Worm (Caenorhabditis elegans) whole organism, L4/young adult: Measurements from ENCODE around the gene C36C5.4.

Source experiments
- W03F9.2 ChIP-seq: fragments of 150-350 bp; optimal IDR thresholded peaks from 2 replicates; lab custom pipeline; 2014; ENCODE audit warnings: missing biosample characterization, missing genetic modification characterization
- dao-5 ChIP-seq: sonication (generic microtip); optimal IDR thresholded peaks from 2 replicates; lab custom pipeline; 2016; ENCODE audit warnings: missing genotype, missing genetic modification characterization, moderate library complexity, missing compliant biosample characterization
- him-1 ChIP-seq: sonication (generic microtip); optimal IDR thresholded peaks from 2 replicates; lab custom pipeline; 2016; ENCODE audit warnings: missing genotype, missing genetic modification reagents, missing genetic modification characterization, missing compliant biosample characterization

The C36C5.4 gene

ce11 chrV:3149910-3150428, 16.4 kb upstream of the C36C5.4 start:
- TF ChIP-seq W03F9.2 (tag; lab: Kevin White, UChicago): no peak
- no peak for TF ChIP-seq him-1 (tag; lab: Kevin White, UChicago)
- no peak for TF ChIP-seq dao-5

- TF ChIP-seq W03F9.2 (tag; lab: Kevin White, UChicago) (no peak), him-1 (tag; lab: Kevin White, UChicago) (no peak)
Observed at ce11 chrV:3151862-3152261, 14.5 kb upstream of the C36C5.4 start, which contains the start of gene srab-6. srab-6 (minus strand) TSS chrV:3151962.

ce11 chrV:3155072-3155471, 11.3 kb upstream of the C36C5.4 start, which contains the start of gene srab-7:
srab-7 (minus strand) TSS chrV:3155172.
- TF ChIP-seq W03F9.2 (tag; lab: Kevin White, UChicago) (no peak), dao-5 (no peak), him-1 (tag; lab: Kevin White, UChicago) (no peak)

- no peak for TF ChIP-seq dao-5
- no peak for TF ChIP-seq him-1 (tag; lab: Kevin White, UChicago)
- no peak for TF ChIP-seq W03F9.2 (tag; lab: Kevin White, UChicago)
Observed at ce11 chrV:3156786-3157185, 9.6 kb upstream of the C36C5.4 start, which contains the start of gene exh-1. exh-1 (plus strand) TSS chrV:3157086.

DNA sequence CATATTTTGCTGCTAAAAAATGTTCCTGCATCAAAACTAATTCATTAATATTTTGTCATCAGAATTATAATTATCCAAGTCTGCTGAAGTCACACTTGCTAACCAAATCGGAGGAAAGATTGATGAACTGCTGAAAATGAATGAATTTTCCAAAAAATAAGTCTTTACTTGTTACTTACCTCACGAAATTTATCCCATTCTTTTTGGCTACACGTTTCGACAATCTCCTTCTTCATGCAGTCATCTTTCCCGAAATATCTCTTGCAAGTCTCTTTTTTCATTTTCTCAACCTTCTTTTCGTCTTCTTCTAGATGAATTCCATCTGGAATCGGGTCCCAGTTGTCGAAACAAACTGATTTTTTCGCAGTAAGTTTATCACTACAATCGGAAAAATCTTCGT, 8.0 kb upstream of the C36C5.4 start:
- TF ChIP-seq W03F9.2 (tag; lab: Kevin White, UChicago): no peak
- no peak for TF ChIP-seq dao-5
- no peak for TF ChIP-seq him-1 (tag; lab: Kevin White, UChicago)

ce11 chrV:3159252-3159651, 7.1 kb upstream of the C36C5.4 start, which contains the start of gene C36C5.12:
C36C5.12 (minus strand) TSS chrV:3159352.
- TF ChIP-seq W03F9.2 (tag; lab: Kevin White, UChicago) (no peak), him-1 (tag; lab: Kevin White, UChicago) (no peak)

DNA sequence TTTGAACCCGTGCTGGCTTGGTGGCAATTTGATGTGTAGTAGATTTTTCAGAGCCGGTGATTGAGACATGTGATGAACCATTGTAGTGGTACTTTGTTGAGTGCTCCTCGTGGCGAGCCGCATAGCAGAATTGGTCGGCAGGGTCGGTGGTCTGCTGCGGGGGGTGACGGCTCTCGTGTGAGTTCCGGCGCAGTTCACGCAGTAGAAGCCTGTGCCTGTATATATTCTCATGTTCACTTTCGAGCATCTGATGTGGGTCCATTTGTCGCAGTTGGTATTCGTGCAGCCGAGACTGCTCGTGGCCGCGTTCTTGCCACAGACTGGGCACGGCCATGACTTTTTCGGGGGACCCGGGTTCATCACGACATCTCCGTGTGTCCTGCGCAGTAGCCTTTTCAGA, 4.1 kb upstream of the C36C5.4 start:
- TF ChIP-seq dao-5: no peak
- no peak for TF ChIP-seq him-1 (tag; lab: Kevin White, UChicago)

DNA sequence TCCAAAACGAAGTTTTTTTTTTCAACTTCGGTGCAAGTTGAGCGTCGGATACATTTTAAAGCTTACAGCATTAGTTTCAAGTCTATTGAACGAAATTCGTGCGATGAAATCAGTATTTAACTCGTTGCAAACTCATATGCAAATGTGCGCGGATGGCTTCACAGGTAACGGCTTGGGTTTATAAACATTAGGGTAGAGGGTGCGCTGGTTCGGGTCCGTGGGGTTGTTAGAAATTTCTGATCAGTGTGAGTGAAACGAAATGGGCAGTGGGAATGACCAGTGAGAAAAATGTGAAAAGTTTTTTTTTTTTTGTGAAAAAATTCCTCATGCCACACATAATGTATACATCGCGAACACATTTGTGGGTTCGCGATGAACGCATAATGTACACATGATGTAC, 3.2 kb upstream of the C36C5.4 start:
- TF ChIP-seq him-1 (tag; lab: Kevin White, UChicago) (no peak), W03F9.2 (tag; lab: Kevin White, UChicago) (no peak), dao-5 (no peak)

DNA sequence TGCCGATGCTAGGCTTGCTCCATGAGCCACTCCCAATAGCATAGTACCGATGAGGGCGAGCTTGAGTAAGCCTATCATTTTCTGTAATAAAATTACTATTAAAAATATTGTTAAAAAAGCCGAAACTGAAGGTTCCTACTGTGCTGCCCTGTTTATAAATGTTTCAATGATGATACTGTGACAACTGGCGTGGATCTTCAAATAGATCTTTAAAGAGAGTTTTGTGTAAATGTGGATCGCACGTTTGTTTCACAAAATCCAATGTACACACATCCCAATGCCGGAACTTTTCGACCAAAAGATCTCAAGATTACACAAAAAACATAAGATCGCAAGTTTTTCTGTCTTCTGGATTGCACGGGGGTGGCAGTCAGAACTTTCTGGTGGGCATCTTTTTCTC, 922 bp upstream of the C36C5.4 start, which contains the start of gene C36C5.14:
TSS of gene C36C5.14 (minus strand) at position 101 of the 400 bp plus-strand sequence.
- no peak for TF ChIP-seq dao-5
- TF ChIP-seq W03F9.2 (tag; lab: Kevin White, UChicago): no peak
- no peak for TF ChIP-seq him-1 (tag; lab: Kevin White, UChicago)

- no peak for TF ChIP-seq W03F9.2 (tag; lab: Kevin White, UChicago)
- no peak for TF ChIP-seq him-1 (tag; lab: Kevin White, UChicago)
- no peak for TF ChIP-seq dao-5
Observed at ce11 chrV:3168650-3169049, 2.3 kb downstream of the C36C5.4 start, which contains the start of gene C36C5.15. C36C5.15 (minus strand) TSS chrV:3168750.

- no peak for TF ChIP-seq dao-5
- no peak for TF ChIP-seq W03F9.2 (tag; lab: Kevin White, UChicago)
- TF ChIP-seq him-1 (tag; lab: Kevin White, UChicago): no peak
Observed at ce11 chrV:3169838-3170237, 3.5 kb downstream of the C36C5.4 start, which contains the start of gene srbc-6. srbc-6 (plus strand) TSS chrV:3170138.

- TF ChIP-seq him-1 (tag; lab: Kevin White, UChicago): no peak
- TF ChIP-seq W03F9.2 (tag; lab: Kevin White, UChicago): no peak
- no peak for TF ChIP-seq dao-5
Observed at ce11 chrV:3171625-3172024, 5.3 kb downstream of the C36C5.4 start.

ce11 chrV:3176161-3176560, 9.8 kb downstream of the C36C5.4 start, which contains the start of gene srab-8:
srab-8 (plus strand) TSS chrV:3176461.
- TF ChIP-seq dao-5: no peak
- TF ChIP-seq him-1 (tag; lab: Kevin White, UChicago): no peak
- TF ChIP-seq W03F9.2 (tag; lab: Kevin White, UChicago): no peak

DNA sequence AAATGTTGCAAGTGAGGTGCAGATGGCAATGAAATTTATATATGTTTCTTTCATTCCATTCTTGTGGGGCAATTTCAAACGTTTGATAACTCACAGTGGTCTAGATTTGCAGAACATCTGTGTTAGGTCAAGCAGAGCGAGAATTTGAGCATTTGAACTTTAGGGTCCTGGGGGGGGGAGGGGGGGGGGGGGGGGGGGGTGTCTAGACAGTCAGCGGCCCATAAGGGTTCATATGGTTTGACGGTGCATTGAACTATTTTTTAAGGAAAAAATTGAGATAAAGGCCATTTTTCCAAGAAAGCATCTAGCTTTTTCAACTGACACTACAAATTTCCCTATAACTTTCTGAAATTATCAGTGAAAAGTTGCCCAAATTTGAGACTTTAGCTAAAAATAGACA, 19.5 kb downstream of the C36C5.4 start:
- TF ChIP-seq dao-5 (no peak), him-1 (tag; lab: Kevin White, UChicago) (no peak), W03F9.2 (tag; lab: Kevin White, UChicago) (no peak)

DNA sequence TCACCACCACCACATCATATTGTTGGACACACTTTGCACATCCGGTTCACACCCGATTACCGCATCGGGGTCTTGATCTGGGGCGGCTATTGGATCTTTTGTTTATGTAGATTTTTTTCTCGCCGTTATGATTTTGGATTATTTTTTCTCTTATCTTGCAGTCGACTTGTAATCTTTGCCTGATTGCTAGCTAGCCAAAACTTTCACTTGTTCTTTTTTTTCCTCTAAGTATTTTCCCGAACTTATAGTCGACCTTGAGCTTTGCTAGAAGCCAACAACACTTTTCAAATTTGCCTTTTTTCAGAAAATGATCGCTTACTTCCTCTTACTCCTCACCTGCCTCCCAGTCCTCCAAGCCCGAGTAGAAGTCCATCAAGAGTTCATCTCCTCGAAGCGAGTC, 21.7 kb downstream of the C36C5.4 start, which contains the start of gene lag-2:
TSS of gene lag-2 (plus strand) at position 301 of the 400 bp plus-strand sequence.
- TF ChIP-seq W03F9.2 (tag; lab: Kevin White, UChicago): no peak
- TF ChIP-seq dao-5: no peak
- TF ChIP-seq him-1 (tag; lab: Kevin White, UChicago): no peak
